Fruit fly (Drosophila melanogaster) whole organism, pupa: ENCODE measurements around the gene Ids.

Experiments
- CG10348 ChIP-seq: fragments of 200-800 bp; sonication (Bioruptor generic); IDR thresholded peaks from 2 replicates; pipeline ENCODE4 v1.3.6; 2022; ENCODE audit warnings: missing biosample characterization, missing genetic modification characterization
- CG14655 ChIP-seq: fragments of 200-800 bp; sonication (Bioruptor generic); optimal IDR thresholded peaks from 3 replicates; lab custom pipeline; 2017; ENCODE audit warnings: mild to moderate bottlenecking, missing biosample characterization, missing genetic modification reagents, missing genetic modification characterization
- CG15710 ChIP-seq: fragments of 200-800 bp; sonication (Bioruptor generic); optimal IDR thresholded peaks from 2 replicates; lab custom pipeline; 2018; ENCODE audit warnings: missing biosample characterization, mild to moderate bottlenecking, missing genetic modification characterization, moderate library complexity
- CG32121 ChIP-seq: fragments of 200-800 bp; sonication (Bioruptor generic); IDR thresholded peaks from 2 replicates; pipeline ENCODE4 v1.3.6; 2022; ENCODE audit warnings: missing biosample characterization, missing genetic modification characterization
- CG34367 ChIP-seq: fragments of 200-800 bp; sonication (Bioruptor generic); optimal IDR thresholded peaks from 2 replicates; lab custom pipeline; 2018; ENCODE audit warnings: missing biosample characterization, mild to moderate bottlenecking, missing genetic modification characterization
- CG4496 ChIP-seq: fragments of 200-800 bp; sonication (Bioruptor generic); IDR thresholded peaks from 3 replicates; pipeline ENCODE4 v1.3.6; 2022; ENCODE audit warnings: missing biosample characterization, missing genetic modification characterization
- CG9948 ChIP-seq: fragments of 200-800 bp; sonication (Bioruptor generic); optimal IDR thresholded peaks from 2 replicates; lab custom pipeline; 2018; ENCODE audit warnings: missing biosample characterization, mild to moderate bottlenecking, missing genetic modification characterization, moderate library complexity
- D1 ChIP-seq: fragments of 200-800 bp; sonication (Bioruptor generic); optimal IDR thresholded peaks from 2 replicates; lab custom pipeline; 2018; ENCODE audit warnings: missing biosample characterization, mild to moderate bottlenecking, missing genetic modification characterization, moderate library complexity
- EcR ChIP-seq: fragments of 200-800 bp; sonication (Bioruptor generic); optimal IDR thresholded peaks from 3 replicates; lab custom pipeline; 2019; ENCODE audit warnings: missing biosample characterization, missing genetic modification characterization, mild to moderate bottlenecking, moderate library complexity, missing genetic modification reagents
- Ets98B ChIP-seq: fragments of 200-800 bp; sonication (Bioruptor generic); IDR thresholded peaks from 2 replicates; pipeline ENCODE4 v1.3.6; 2022; ENCODE audit warnings: missing biosample characterization, missing genetic modification characterization
- Pif1B ChIP-seq: fragments of 200-800 bp; sonication (Bioruptor generic); optimal IDR thresholded peaks from 3 replicates; lab custom pipeline; 2016; ENCODE audit warnings: missing biosample characterization, missing genetic modification characterization
- Snoo ChIP-seq: fragments of 200-800 bp; sonication (Bioruptor generic); optimal IDR thresholded peaks from 3 replicates; lab custom pipeline; 2017; ENCODE audit warnings: missing biosample characterization, mild to moderate bottlenecking, missing genetic modification characterization, inconsistent platforms
- fd96Ca ChIP-seq: fragments of 200-800 bp; sonication (Bioruptor generic); IDR thresholded peaks from 3 replicates; pipeline ENCODE4 v1.3.6; 2022; ENCODE audit warnings: missing biosample characterization, missing genetic modification characterization
- rn ChIP-seq: fragments of 200-800 bp; sonication (Bioruptor generic); IDR thresholded peaks from 2 replicates; pipeline ENCODE4 v1.3.6; 2022; ENCODE audit warnings: missing biosample characterization, missing genetic modification characterization

dm6 chr3L:3424846-3425245 is 46.8 kb downstream of the Ids start, which contains the start of gene sty:
- TF ChIP-seq EcR (GFP tag; lab: Kevin White, UChicago), result no peak
- no peak for TF ChIP-seq Snoo (tag; lab: Kevin White, UChicago)
- TF ChIP-seq CG34367, result no peak
- TF ChIP-seq CG14655 (GFP tag; lab: Kevin White, UChicago), result no peak
- no peak for TF ChIP-seq rn (GFP tag; lab: Robert Waterston, UW)
- TF ChIP-seq CG10348, result no peak
- TF ChIP-seq CG32121, result no peak
- no peak for TF ChIP-seq CG9948 (tag; lab: Kevin White, UChicago)
- no peak for TF ChIP-seq Pif1B (GFP tag; lab: Kevin White, UChicago)
- no peak for TF ChIP-seq Ets98B
- no peak for TF ChIP-seq fd96Ca (GFP tag; lab: Robert Waterston, UW)
- TF ChIP-seq D1 (tag; lab: Kevin White, UChicago), result no peak
- no peak for TF ChIP-seq CG15710 (tag; lab: Kevin White, UChicago)
- TF ChIP-seq CG4496, result no peak
